Comparison of ENCODE assay signal across 4 worm cellular contexts in genomic region chrIII:13070548-13071050, ce11.
TF ChIP-seq lines count a peak whose summit lies in the region.

Y39E4B.6 (plus strand) TSS chrIII:13070756.

TF ChIP-seq in whole organism, L2 larva, 48 proteins besides CTCF, POLR2A, EP300 and RAD21 (continued from another document):
- no peak for TF ChIP-seq aly-2 (tag; optimal IDR thresholded peaks at IDR 0.05; lab: Kevin White, UChicago)
- TF ChIP-seq zag-1 (tag; optimal IDR thresholded peaks at IDR 0.05; lab: Kevin White, UChicago): peak; percentile 98
- peak; percentile 5 for TF ChIP-seq lin-39 (tag; optimal IDR thresholded peaks at IDR 0.05; lab: Kevin White, UChicago)
- TF ChIP-seq crh-2 (tag; optimal IDR thresholded peaks at IDR 0.05; lab: Kevin White, UChicago): peak; percentile 94
- TF ChIP-seq mdl-1 (tag; optimal IDR thresholded peaks at IDR 0.05; lab: Kevin White, UChicago): peak; percentile 69 to 92
- TF ChIP-seq unc-39 (tag; optimal IDR thresholded peaks at IDR 0.05; lab: Kevin White, UChicago): no peak
- no peak for TF ChIP-seq peb-1 (tag; optimal IDR thresholded peaks at IDR 0.05; lab: Kevin White, UChicago)
- peak; percentile 98 for TF ChIP-seq sem-4 (tag; optimal IDR thresholded peaks at IDR 0.05; lab: Kevin White, UChicago)
- peak; percentile 95 for TF ChIP-seq nhr-25 (tag; optimal IDR thresholded peaks at IDR 0.05; lab: Kevin White, UChicago)
- no peak for TF ChIP-seq unc-62 (GFP tag; optimal IDR thresholded peaks at IDR 0.05; lab: Kevin White, UChicago)
- TF ChIP-seq lsy-2 (tag; optimal IDR thresholded peaks at IDR 0.05; lab: Kevin White, UChicago): peak; percentile 87 to 94
- TF ChIP-seq ceh-82 (tag; optimal IDR thresholded peaks at IDR 0.05; lab: Kevin White, UChicago): peak; percentile 94
- TF ChIP-seq elt-1 (tag; optimal IDR thresholded peaks at IDR 0.05; lab: Kevin White, UChicago): no peak
- peak; percentile 98 for TF ChIP-seq C34F6.9 (tag; optimal IDR thresholded peaks at IDR 0.05; lab: Kevin White, UChicago)
- peak; percentile 90 for TF ChIP-seq sma-9 (GFP tag; optimal IDR thresholded peaks at IDR 0.05; lab: Kevin White, UChicago)
- no peak for TF ChIP-seq sma-9 (tag; optimal IDR thresholded peaks at IDR 0.05; lab: Kevin White, UChicago)
- no peak for TF ChIP-seq nhr-77 (tag; optimal IDR thresholded peaks at IDR 0.05; lab: Kevin White, UChicago)
- peak; percentile 88 for TF ChIP-seq mab-5 (tag; optimal IDR thresholded peaks at IDR 0.05; lab: Kevin White, UChicago)
- TF ChIP-seq nhr-129 (tag; optimal IDR thresholded peaks at IDR 0.05; lab: Kevin White, UChicago): peak; percentile 96
- peak; percentile 67 for TF ChIP-seq nhr-237 (tag; optimal IDR thresholded peaks at IDR 0.05; lab: Kevin White, UChicago)
- peak; percentile 96 for TF ChIP-seq lin-13 (GFP tag; optimal IDR thresholded peaks at IDR 0.05; lab: Kevin White, UChicago)
- peak; percentile 83 for TF ChIP-seq nhr-6 (tag; optimal IDR thresholded peaks at IDR 0.05; lab: Kevin White, UChicago)
- TF ChIP-seq F13H6.1 (tag; optimal IDR thresholded peaks at IDR 0.05; lab: Kevin White, UChicago): peak; percentile 98
- TF ChIP-seq skn-1 (tag; optimal IDR thresholded peaks at IDR 0.05; lab: Kevin White, UChicago): peak; percentile 77
- peak; percentile 55 for TF ChIP-seq ZK546.5 (tag; optimal IDR thresholded peaks at IDR 0.05; lab: Kevin White, UChicago)
- TF ChIP-seq ama-1 (optimal IDR thresholded peaks at IDR 0.05; lab: Kevin White, UChicago): peak; percentile 90

TF ChIP-seq in whole organism, L4 larva, 104 proteins besides CTCF, POLR2A, EP300 and RAD21 (continued from another document and continues in another):
- TF ChIP-seq dmd-9 (GFP tag; IDR thresholded peaks at IDR 0.05; lab: Robert Waterston, UW) (peak; percentile 86), zip-11 (GFP tag; IDR thresholded peaks at IDR 0.05; lab: Robert Waterston, UW) (0 out of 2 replicates have a peak, but pooled peaks have one; percentile 7), Y48G9A.11 (GFP tag; IDR thresholded peaks at IDR 0.05; lab: Robert Waterston, UW) (0 out of 2 replicates have a peak, but pooled peaks have one; percentile 15), ztf-11 (tag; optimal IDR thresholded peaks at IDR 0.05; lab: Kevin White, UChicago) (no peak), ces-1 (GFP tag; optimal IDR thresholded peaks at IDR 0.05; lab: Kevin White, UChicago) (no peak), egl-43 (GFP tag; IDR thresholded peaks at IDR 0.05; lab: Robert Waterston, UW) (peak; percentile 90), snpc-1.2 (GFP tag; IDR thresholded peaks at IDR 0.05; lab: Robert Waterston, UW) (peak; percentile 30; the same call in 1 of the 2 replicates), tra-1 (GFP tag; IDR thresholded peaks at IDR 0.05; lab: Robert Waterston, UW) (peak; percentile 95), nhr-11 (tag; optimal IDR thresholded peaks at IDR 0.05; lab: Kevin White, UChicago) (peak; percentile 96), ceh-32 (tag; optimal IDR thresholded peaks at IDR 0.05; lab: Kevin White, UChicago; ENCODE audit: poor library complexity) (no peak), lir-3 (tag; optimal IDR thresholded peaks at IDR 0.05; lab: Kevin White, UChicago) (peak; percentile 12), ctbp-1 (GFP tag; IDR thresholded peaks at IDR 0.05; lab: Robert Waterston, UW) (peak; percentile 98), F44E2.7 (GFP tag; IDR thresholded peaks at IDR 0.05; lab: Robert Waterston, UW) (no peak), zfp-2 (tag; optimal IDR thresholded peaks at IDR 0.05; lab: Kevin White, UChicago) (peak; percentile 84), nhr-48 (tag; optimal IDR thresholded peaks at IDR 0.05; lab: Kevin White, UChicago) (peak; percentile 86), pha-4 (GFP tag; IDR thresholded peaks at IDR 0.05; lab: Robert Waterston, UW) (peak; percentile 86), pha-4 (tag; optimal IDR thresholded peaks at IDR 0.05; lab: Kevin White, UChicago) (no peak), hlh-30 (tag; optimal IDR thresholded peaks at IDR 0.05; lab: Kevin White, UChicago; ENCODE audit: insufficient read depth) (peak; percentile 94), dmd-6 (GFP tag; IDR thresholded peaks at IDR 0.05; lab: Robert Waterston, UW) (peak; percentile 98), zag-1 (tag; optimal IDR thresholded peaks at IDR 0.05; lab: Kevin White, UChicago) (no peak), snpc-4 (tag; optimal IDR thresholded peaks at IDR 0.05; lab: Kevin White, UChicago) (peak; percentile 64), aha-1 (tag; lab: Kevin White, UChicago) (peak; percentile 99), dpl-1 (GFP tag; optimal IDR thresholded peaks at IDR 0.05; lab: Kevin White, UChicago) (peak; percentile 75), daf-8 (GFP tag; IDR thresholded peaks at IDR 0.05; lab: Robert Waterston, UW) (0 out of 2 replicates have a peak, but pooled peaks have one; percentile 53), ZK546.5 (tag; optimal IDR thresholded peaks at IDR 0.05; lab: Kevin White, UChicago) (peak in 1 of 2 experiments; percentile 61), nhr-77 (tag; optimal IDR thresholded peaks at IDR 0.05; lab: Kevin White, UChicago) (peak; percentile 98), Y75B8A.6 (GFP tag; IDR thresholded peaks at IDR 0.05; lab: Robert Waterston, UW) (no peak), gei-8 (GFP tag; optimal IDR thresholded peaks at IDR 0.05; lab: Kevin White, UChicago) (peak; percentile 76), mes-2 (tag; optimal IDR thresholded peaks at IDR 0.05; lab: Kevin White, UChicago; ENCODE audit: poor library complexity, severe bottlenecking) (peak; percentile 90), ama-1 (optimal IDR thresholded peaks at IDR 0.05; lab: Kevin White, UChicago) (peak; percentile 98), spr-1 (tag; optimal IDR thresholded peaks at IDR 0.05; lab: Kevin White, UChicago) (peak; percentile 90), duxl-1 (tag; optimal IDR thresholded peaks at IDR 0.05; lab: Kevin White, UChicago; ENCODE audit: poor library complexity) (peak; percentile 11), D1046.2 (GFP tag; IDR thresholded peaks at IDR 0.05; lab: Robert Waterston, UW) (peak; percentile 76; the same call in 1 of the 2 replicates), nhr-111 (GFP tag; optimal IDR thresholded peaks at IDR 0.05; lab: Kevin White, UChicago) (no peak), hlh-11 (tag; optimal IDR thresholded peaks at IDR 0.05; lab: Kevin White, UChicago) (peak; percentile 98)

TF ChIP-seq in whole organism, late embryonic, 69 proteins besides CTCF, POLR2A, EP300 and RAD21 (continued from another document and continues in another):
- TF ChIP-seq sox-4 (tag; optimal IDR thresholded peaks at IDR 0.05; lab: Kevin White, UChicago): peak; percentile 75
- TF ChIP-seq hlh-8 (tag; optimal IDR thresholded peaks at IDR 0.05; lab: Kevin White, UChicago): peak; percentile 61
- peak; percentile 87 for TF ChIP-seq dve-1 (tag; optimal IDR thresholded peaks at IDR 0.05; lab: Kevin White, UChicago)
- peak; percentile 99 for TF ChIP-seq ref-2 (tag; optimal IDR thresholded peaks at IDR 0.05; lab: Kevin White, UChicago)
- TF ChIP-seq pax-1 (tag; optimal IDR thresholded peaks at IDR 0.05; lab: Kevin White, UChicago): peak; percentile 46
- no peak for TF ChIP-seq zip-5 (tag; optimal IDR thresholded peaks at IDR 0.05; lab: Kevin White, UChicago)
- peak; percentile 58; the same call in 1 of the 2 replicates for TF ChIP-seq unc-3 (GFP tag; conservative IDR thresholded peaks at IDR 0.05; lab: Robert Waterston, UW)
- TF ChIP-seq unc-3 (tag; optimal IDR thresholded peaks at IDR 0.05; lab: Kevin White, UChicago): peak; percentile 82
- TF ChIP-seq pag-3 (tag; optimal IDR thresholded peaks at IDR 0.05; lab: Kevin White, UChicago; ENCODE audit: borderline replicate concordance): peak; percentile 43
- no peak for TF ChIP-seq ceh-45 (GFP tag; IDR thresholded peaks at IDR 0.05; lab: Robert Waterston, UW)
- TF ChIP-seq tbx-7 (tag; optimal IDR thresholded peaks at IDR 0.05; lab: Kevin White, UChicago): peak; percentile 54
- peak; percentile 18 for TF ChIP-seq ahr-1 (tag; optimal IDR thresholded peaks at IDR 0.05; lab: Kevin White, UChicago)
- TF ChIP-seq gmeb-2 (tag; optimal IDR thresholded peaks at IDR 0.05; lab: Kevin White, UChicago): peak; percentile 9
- TF ChIP-seq elt-4 (tag; optimal IDR thresholded peaks at IDR 0.05; lab: Kevin White, UChicago): no peak
- peak; percentile 2 for TF ChIP-seq hlh-13 (GFP tag; optimal IDR thresholded peaks at IDR 0.05; lab: Kevin White, UChicago)
- peak; percentile 96 for TF ChIP-seq madf-2 (tag; optimal IDR thresholded peaks at IDR 0.05; lab: Kevin White, UChicago)
- TF ChIP-seq odd-2 (tag; optimal IDR thresholded peaks at IDR 0.05; lab: Kevin White, UChicago): no peak
- peak; percentile 82 for TF ChIP-seq pat-9 (tag; optimal IDR thresholded peaks at IDR 0.05; lab: Kevin White, UChicago)
- peak; percentile 95 for TF ChIP-seq nfya-1 (tag; optimal IDR thresholded peaks at IDR 0.05; lab: Kevin White, UChicago)
- TF ChIP-seq ceh-2 (tag; optimal IDR thresholded peaks at IDR 0.05; lab: Kevin White, UChicago): peak; percentile 69
- TF ChIP-seq sdc-2 (tag; optimal IDR thresholded peaks at IDR 0.05; lab: Kevin White, UChicago): peak; percentile 78
- TF ChIP-seq ceh-24 (tag; optimal IDR thresholded peaks at IDR 0.05; lab: Kevin White, UChicago): peak; percentile 49
- peak; percentile 88 for TF ChIP-seq pqm-1 (tag; optimal IDR thresholded peaks at IDR 0.05; lab: Kevin White, UChicago)
- TF ChIP-seq unc-42 (tag; optimal IDR thresholded peaks at IDR 0.05; lab: Kevin White, UChicago): peak; percentile 96
- no peak for TF ChIP-seq fkh-6 (tag; optimal IDR thresholded peaks at IDR 0.05; lab: Kevin White, UChicago)
- TF ChIP-seq rnt-1 (tag; optimal IDR thresholded peaks at IDR 0.05; lab: Kevin White, UChicago): peak; percentile 97
- TF ChIP-seq ceh-19 (GFP tag; optimal IDR thresholded peaks at IDR 0.05; lab: Kevin White, UChicago): peak; percentile 83
- peak; percentile 73 for TF ChIP-seq ztf-16 (tag; optimal IDR thresholded peaks at IDR 0.05; lab: Kevin White, UChicago)
- TF ChIP-seq lim-6 (tag; optimal IDR thresholded peaks at IDR 0.05; lab: Kevin White, UChicago): peak; percentile 88
- peak; percentile 87 for TF ChIP-seq ama-1 (optimal IDR thresholded peaks at IDR 0.05; lab: Kevin White, UChicago)
- TF ChIP-seq C38D4.7 (GFP tag; optimal IDR thresholded peaks at IDR 0.05; lab: Kevin White, UChicago): peak; percentile 2
- TF ChIP-seq pros-1 (tag; optimal IDR thresholded peaks at IDR 0.05; lab: Kevin White, UChicago): peak; percentile 91
- TF ChIP-seq ceh-30 (tag; optimal IDR thresholded peaks at IDR 0.05; lab: Kevin White, UChicago): no peak
- no peak for TF ChIP-seq ceh-9 (tag; optimal IDR thresholded peaks at IDR 0.05; lab: Kevin White, UChicago)
- peak; percentile 81 for TF ChIP-seq hlh-6 (tag; optimal IDR thresholded peaks at IDR 0.05; lab: Kevin White, UChicago)
- TF ChIP-seq K09A11.1 (tag; optimal IDR thresholded peaks at IDR 0.05; lab: Kevin White, UChicago; ENCODE audit: insufficient read depth): peak; percentile 64
- TF ChIP-seq eyg-1 (tag; optimal IDR thresholded peaks at IDR 0.05; lab: Kevin White, UChicago): peak; percentile 76
- TF ChIP-seq Y22D7AL.16 (tag; optimal IDR thresholded peaks at IDR 0.05; lab: Kevin White, UChicago): peak; percentile 69
- TF ChIP-seq dmd-4 (tag; optimal IDR thresholded peaks at IDR 0.05; lab: Kevin White, UChicago; ENCODE audit: borderline replicate concordance): peak; percentile 81

TF ChIP-seq in whole organism, mixed stage, embryonic, 35 proteins besides CTCF, POLR2A, EP300 and RAD21 (continued from another document):
- TF ChIP-seq unc-62 (GFP tag; optimal IDR thresholded peaks at IDR 0.05; lab: Kevin White, UChicago): peak; percentile 84
- peak; percentile 84 for TF ChIP-seq ceh-83 (GFP tag; optimal IDR thresholded peaks at IDR 0.05; lab: Kevin White, UChicago)
- no peak for TF ChIP-seq snpc-4 (tag; optimal IDR thresholded peaks at IDR 0.05; lab: Kevin White, UChicago)
- no peak for TF ChIP-seq mab-5 (tag; optimal IDR thresholded peaks at IDR 0.05; lab: Kevin White, UChicago)
- peak; percentile 83 for TF ChIP-seq ces-1 (GFP tag; optimal IDR thresholded peaks at IDR 0.05; lab: Kevin White, UChicago)
- peak; percentile 69 for TF ChIP-seq ceh-43 (GFP tag; optimal IDR thresholded peaks at IDR 0.05; lab: Kevin White, UChicago)
- TF ChIP-seq ceh-39 (tag; optimal IDR thresholded peaks at IDR 0.05; lab: Kevin White, UChicago): peak; percentile 98
